Fruit fly (Drosophila melanogaster) whole organism, embryonic: Measurements from ENCODE around the gene CG15023.
A peak's percentile ranks its signal among the peaks of the same experiment; 100 is the strongest.

ENCODE experiments used
- Adf1 ChIP-seq: fragments of 200-800 bp; sonication (Bioruptor generic); IDR thresholded peaks from 2 replicates; pipeline ENCODE4 v1.3.6; 2022; ENCODE audit warnings: missing biosample characterization, missing genetic modification characterization
- CG12769 ChIP-seq: fragments of 200-800 bp; sonication (Bioruptor generic); optimal IDR thresholded peaks from 2 replicates; lab custom pipeline; 2019; ENCODE audit warnings: missing biosample characterization, mild to moderate bottlenecking, missing genetic modification characterization, moderate library complexity
- CG14965 ChIP-seq: fragments of 200-800 bp; sonication (Bioruptor generic); optimal IDR thresholded peaks from 2 replicates; lab custom pipeline; 2016; ENCODE audit warnings: missing biosample characterization, missing genetic modification characterization, borderline replicate concordance
- CG1792 ChIP-seq: fragments of 200-800 bp; sonication (Bioruptor generic); optimal IDR thresholded peaks from 2 replicates; lab custom pipeline; 2016; ENCODE audit warnings: missing biosample characterization, missing genetic modification characterization
- CG2199 ChIP-seq: fragments of 200-800 bp; sonication (Bioruptor generic); IDR thresholded peaks from 3 replicates; pipeline ENCODE4 v1.3.6; 2022; ENCODE audit warnings: missing biosample characterization, missing genetic modification characterization
- CG3065 ChIP-seq: fragments of 200-800 bp; sonication (Bioruptor generic); optimal IDR thresholded peaks from 2 replicates; lab custom pipeline; 2016; ENCODE audit warnings: missing biosample characterization, missing genetic modification characterization
- CG32532 ChIP-seq: fragments of 200-800 bp; sonication (Bioruptor generic); IDR thresholded peaks from 2 replicates; pipeline ENCODE4 v1.3.6; 2022; ENCODE audit warnings: missing biosample characterization, missing genetic modification characterization
- CG4730 ChIP-seq: fragments of 200-800 bp; sonication (Bioruptor generic); IDR thresholded peaks from 2 replicates; pipeline ENCODE4 v1.3.6; 2022; ENCODE audit warnings: missing biosample characterization, missing genetic modification characterization
- CG4820 ChIP-seq: fragments of 200-800 bp; sonication (Bioruptor generic); optimal IDR thresholded peaks from 3 replicates; lab custom pipeline; 2016; ENCODE audit warnings: missing biosample characterization, missing genetic modification characterization
- CG6175 ChIP-seq: fragments of 200-800 bp; sonication (Bioruptor generic); IDR thresholded peaks from 3 replicates; pipeline ENCODE4 v1.3.6; 2022; ENCODE audit warnings: missing biosample characterization, missing genetic modification characterization
- CG7786 ChIP-seq: fragments of 200-800 bp; sonication (Bioruptor generic); optimal IDR thresholded peaks from 2 replicates; lab custom pipeline; 2016; ENCODE audit warnings: missing biosample characterization, missing genetic modification characterization
- CG7928 ChIP-seq: fragments of 200-800 bp; sonication (Bioruptor generic); optimal IDR thresholded peaks from 2 replicates; lab custom pipeline; 2017; ENCODE audit warnings: missing biosample characterization, mild to moderate bottlenecking, missing genetic modification characterization
- CG7987 ChIP-seq: fragments of 200-800 bp; sonication (Bioruptor generic); optimal IDR thresholded peaks from 2 replicates; lab custom pipeline; 2018; ENCODE audit warnings: missing biosample characterization, mild to moderate bottlenecking, missing genetic modification characterization, moderate library complexity
- CG8089 ChIP-seq: fragments of 200-800 bp; sonication (Bioruptor generic); optimal IDR thresholded peaks from 3 replicates; lab custom pipeline; 2016; ENCODE audit warnings: missing biosample characterization, missing genetic modification characterization
- CG9215 ChIP-seq: fragments of 200-800 bp; sonication (Bioruptor generic); IDR thresholded peaks from 2 replicates; pipeline ENCODE4 v1.3.6; 2022; ENCODE audit warnings: missing biosample characterization, missing genetic modification characterization
- CG9817 ChIP-seq: fragments of 200-800 bp; sonication (Bioruptor generic); optimal IDR thresholded peaks from 2 replicates; lab custom pipeline; 2018; ENCODE audit warnings: missing biosample characterization, mild to moderate bottlenecking, missing genetic modification characterization, moderate library complexity
- CrebB ChIP-seq: fragments of 200-800 bp; sonication (Bioruptor generic); optimal IDR thresholded peaks from 3 replicates; lab custom pipeline; 2018; ENCODE audit warnings: missing biosample characterization, mild to moderate bottlenecking, missing genetic modification characterization
- Dbx ChIP-seq: fragments of 200-800 bp; sonication (Bioruptor generic); IDR thresholded peaks from 3 replicates; pipeline ENCODE4 v1.3.6; 2022; ENCODE audit warnings: missing biosample characterization, missing genetic modification characterization
- Doc3 ChIP-seq: fragments of 200-800 bp; sonication (Bioruptor generic); IDR thresholded peaks from 3 replicates; pipeline ENCODE4 v1.3.6; 2022; ENCODE audit warnings: missing biosample characterization, missing genetic modification characterization; ENCODE audit not compliant: partially characterized antibody
- Gsc ChIP-seq: fragments of 200-800 bp; sonication (Bioruptor generic); IDR thresholded peaks from 2 replicates; pipeline ENCODE4 v1.3.6; 2022; ENCODE audit warnings: missing biosample characterization, missing genetic modification characterization
- Hr51 ChIP-seq, 2 experiments: fragments of 200-800 bp; sonication (Bioruptor generic); optimal IDR thresholded peaks; 2 replicates in 1 of 2; 3 replicates in 1 of 2; lab custom pipeline; 2016 to 2018; ENCODE audit warnings: missing biosample characterization in 2 of 2, missing genetic modification characterization in 2 of 2, mild to moderate bottlenecking in 1 of 2, moderate library complexity in 1 of 2
- MBD-R2 ChIP-seq: fragments of 200-800 bp; sonication (Bioruptor generic); IDR thresholded peaks from 2 replicates; pipeline ENCODE4 v1.3.6; 2022; ENCODE audit warnings: missing biosample characterization, missing genetic modification characterization
- NFAT ChIP-seq: fragments of 200-800 bp; sonication (Bioruptor generic); IDR thresholded peaks from 2 replicates; pipeline ENCODE4 v1.3.6; 2022; ENCODE audit warnings: missing biosample characterization, missing genetic modification characterization
- Nf-YC ChIP-seq: fragments of 200-800 bp; optimal IDR thresholded peaks from 3 replicates; lab custom pipeline; 2019; ENCODE audit warnings: missing biosample characterization, mild to moderate bottlenecking, missing genetic modification characterization, moderate library complexity
- Opbp ChIP-seq: fragments of 200-800 bp; sonication (Bioruptor generic); IDR thresholded peaks from 3 replicates; pipeline ENCODE4 v1.3.6; 2022; ENCODE audit warnings: missing biosample characterization, missing genetic modification characterization; ENCODE audit not compliant: partially characterized antibody
- Scr ChIP-seq: fragments of 200-800 bp; sonication (Bioruptor generic); IDR thresholded peaks from 2 replicates; pipeline ENCODE4 v1.3.6; 2022; ENCODE audit warnings: missing biosample characterization, missing genetic modification characterization; ENCODE audit not compliant: partially characterized antibody
- Side ChIP-seq: fragments of 200-800 bp; sonication (Bioruptor generic); optimal IDR thresholded peaks from 2 replicates; lab custom pipeline; 2016; ENCODE audit warnings: missing biosample characterization, missing genetic modification characterization
- Xbp1 ChIP-seq: fragments of 200-800 bp; sonication (Bioruptor generic); optimal IDR thresholded peaks from 3 replicates; lab custom pipeline; 2016; ENCODE audit warnings: missing biosample characterization, mild to moderate bottlenecking, missing genetic modification characterization
- abd-A ChIP-seq: fragments of 200-800 bp; sonication (Bioruptor generic); optimal IDR thresholded peaks from 3 replicates; lab custom pipeline; 2019; ENCODE audit warnings: missing biosample characterization, mild to moderate bottlenecking, missing genetic modification characterization, moderate library complexity
- az2 ChIP-seq: fragments of 200-800 bp; sonication (Bioruptor generic); optimal IDR thresholded peaks from 3 replicates; lab custom pipeline; 2016; ENCODE audit warnings: missing biosample characterization, missing genetic modification characterization
- bcd ChIP-seq: fragments of 200-800 bp; sonication (Bioruptor generic); optimal IDR thresholded peaks from 2 replicates; lab custom pipeline; 2017; ENCODE audit warnings: missing biosample characterization, mild to moderate bottlenecking, missing genetic modification characterization
- chinmo ChIP-seq: fragments of 200-800 bp; sonication (Bioruptor generic); IDR thresholded peaks from 4 replicates; pipeline ENCODE4 v1.3.6; 2022; ENCODE audit warnings: missing biosample characterization, missing genetic modification characterization; ENCODE audit not compliant: partially characterized antibody
- crol ChIP-seq: fragments of 200-800 bp; sonication (Bioruptor generic); IDR thresholded peaks from 2 replicates; pipeline ENCODE4 v1.3.6; 2022; ENCODE audit warnings: missing biosample characterization, missing genetic modification characterization
- crp ChIP-seq, 2 experiments: fragments of 200-800 bp; sonication (Bioruptor generic); optimal IDR thresholded peaks; 2 replicates in 1 of 2; 3 replicates in 1 of 2; lab custom pipeline; 2017; ENCODE audit warnings: missing biosample characterization in 2 of 2, missing genetic modification characterization in 2 of 2, mild to moderate bottlenecking in 1 of 2, moderate library complexity in 1 of 2
- fd64A ChIP-seq: fragments of 200-800 bp; sonication (Bioruptor generic); optimal IDR thresholded peaks from 3 replicates; lab custom pipeline; 2018; ENCODE audit warnings: missing biosample characterization, mild to moderate bottlenecking, missing genetic modification characterization
- gfzf ChIP-seq: fragments of 200-800 bp; sonication (Bioruptor generic); optimal IDR thresholded peaks from 2 replicates; lab custom pipeline; 2016; ENCODE audit warnings: missing biosample characterization, mild to moderate bottlenecking, missing genetic modification characterization, moderate library complexity
- knrl ChIP-seq: fragments of 200-800 bp; sonication (Bioruptor generic); IDR thresholded peaks from 3 replicates; pipeline ENCODE4 v1.3.6; 2022; ENCODE audit warnings: missing biosample characterization, missing genetic modification characterization; ENCODE audit not compliant: partially characterized antibody
- mirr ChIP-seq: fragments of 200-800 bp; sonication (Bioruptor generic); optimal IDR thresholded peaks from 3 replicates; lab custom pipeline; 2018; ENCODE audit warnings: missing biosample characterization, mild to moderate bottlenecking, missing genetic modification characterization
- pan ChIP-seq, 4 experiments: fragments of >200 bp in 3 of 4; fragments of 200-800 bp in 1 of 4; sonication (Bioruptor generic) in 1 of 4; optimal IDR thresholded peaks in 3 of 4; IDR thresholded peaks in 1 of 4; 2 replicates each; pipeline versions ENCODE4 v1.3.6 to Lab custom; 2017 to 2022; ENCODE audit warnings: missing biosample characterization in 2 of 4, missing genetic modification characterization in 2 of 4, mixed read lengths in 1 of 4
- sc ChIP-seq, 3 experiments: fragments of >200 bp in 2 of 3; fragments of 200-800 bp in 1 of 3; sonication (Bioruptor generic) in 1 of 3; optimal IDR thresholded peaks; 2 replicates in 2 of 3; 3 replicates in 1 of 3; lab custom pipeline; 2017; ENCODE audit warnings: mild to moderate bottlenecking in 1 of 3, missing biosample characterization in 1 of 3, missing genetic modification characterization in 1 of 3, missing genetic modification reagents in 1 of 3
- sens ChIP-seq: fragments of 200-800 bp; sonication (Bioruptor generic); peaks from one replicate; lab custom pipeline; 2016; ENCODE audit warnings: missing biosample characterization, missing genetic modification characterization
- sqz ChIP-seq: fragments of 200-800 bp; sonication (Bioruptor generic); optimal IDR thresholded peaks from 3 replicates; lab custom pipeline; 2018; ENCODE audit warnings: missing biosample characterization, mild to moderate bottlenecking, missing genetic modification characterization
- stwl ChIP-seq: fragments of 200-800 bp; sonication (Bioruptor generic); optimal IDR thresholded peaks from 3 replicates; lab custom pipeline; 2018; ENCODE audit warnings: missing biosample characterization, mild to moderate bottlenecking, missing genetic modification characterization, moderate library complexity
- unpg ChIP-seq: fragments of 200-800 bp; sonication (Bioruptor generic); optimal IDR thresholded peaks from 3 replicates; lab custom pipeline; 2018; ENCODE audit warnings: missing biosample characterization, mild to moderate bottlenecking, missing genetic modification characterization, moderate library complexity
- zen2 ChIP-seq: fragments of 200-800 bp; sonication (Bioruptor generic); IDR thresholded peaks from 3 replicates; pipeline ENCODE4 v1.3.6; 2022; ENCODE audit warnings: missing biosample characterization, missing genetic modification characterization; ENCODE audit not compliant: partially characterized antibody
- zf30C ChIP-seq: fragments of 200-800 bp; sonication (Bioruptor generic); optimal IDR thresholded peaks from 3 replicates; lab custom pipeline; 2018; ENCODE audit warnings: missing biosample characterization, mild to moderate bottlenecking, missing genetic modification characterization
- zfh1 ChIP-seq: fragments of 200-800 bp; sonication (Bioruptor generic); IDR thresholded peaks from 3 replicates; pipeline ENCODE4 v1.3.6; 2022; ENCODE audit warnings: missing biosample characterization, missing genetic modification characterization
- zfh2 ChIP-seq: fragments of 200-800 bp; sonication (Bioruptor generic); optimal IDR thresholded peaks from 2 replicates; lab custom pipeline; 2016; ENCODE audit warnings: missing biosample characterization, missing genetic modification characterization

Gene CG15023

dm6 chr3L:4413800-4414446 is 47.4 kb downstream of the CG15023 start (continued):
- TF ChIP-seq CG3065 (GFP tag; lab: Kevin White, UChicago) (no peak), Scr (no peak), zen2 (GFP tag; lab: Robert Waterston, UW) (no peak), CG12769 (tag; lab: Kevin White, UChicago) (peak; percentile 88), Xbp1 (GFP tag; lab: Kevin White, UChicago) (peak; percentile 35), Dbx (GFP tag; lab: Robert Waterston, UW) (peak; percentile 51; the same call in 1 of the 3 replicates), sens (GFP tag; lab: Kevin White, UChicago) (peak; percentile 83), Opbp (GFP tag; lab: Robert Waterston, UW) (no peak), zfh1 (GFP tag; lab: Robert Waterston, UW) (0 out of 3 replicates have a peak, but pooled peaks have one; percentile 11), unpg (no peak), knrl (GFP tag; lab: Robert Waterston, UW) (no peak), zfh2 (GFP tag; lab: Kevin White, UChicago) (no peak), CG7987 (GFP tag; lab: Kevin White, UChicago) (peak; percentile 99), Gsc (GFP tag; lab: Robert Waterston, UW) (no peak), CG32532 (GFP tag; lab: Robert Waterston, UW) (peak; percentile 50), MBD-R2 (peak; percentile 16; the same call in 1 of the 2 replicates), CG7786 (GFP tag; lab: Kevin White, UChicago) (no peak), CG8089 (no peak), chinmo (peak; percentile 98), sqz (peak; percentile 35), mirr (peak; percentile 89), crol (peak; percentile 98), CG9817 (tag; lab: Kevin White, UChicago) (peak; percentile 32), CG14965 (GFP tag; lab: Kevin White, UChicago) (no peak), Nf-YC (tag; lab: Kevin White, UChicago) (peak; percentile 30), CG6175 (0 out of 3 replicates have a peak, but pooled peaks have one; percentile 46), Adf1 (GFP tag; lab: Robert Waterston, UW) (peak; percentile 69), CG7928 (GFP tag; lab: Kevin White, UChicago) (no peak), bcd (GFP tag; lab: Kevin White, UChicago) (no peak), fd64A (GFP tag; lab: Kevin White, UChicago) (no peak), stwl (tag; lab: Kevin White, UChicago) (no peak), CG1792 (GFP tag; lab: Kevin White, UChicago) (no peak), Hr51 (GFP tag; optimal IDR thresholded peaks at IDR 0.05; lab: Kevin White, UChicago) (no peak), az2 (GFP tag; lab: Kevin White, UChicago) (no peak), CG4730 (GFP tag; lab: Robert Waterston, UW) (no peak), Doc3 (GFP tag; lab: Robert Waterston, UW) (no peak), CG2199 (0 out of 3 replicates have a peak, but pooled peaks have one; percentile 29), CrebB (tag; lab: Kevin White, UChicago) (peak; percentile 46), sc (optimal IDR thresholded peaks at IDR 0.05; lab: Kevin White, UChicago) (no peak), sc (GFP tag; optimal IDR thresholded peaks at IDR 0.05; lab: Kevin White, UChicago) (no peak), zf30C (GFP tag; lab: Kevin White, UChicago) (peak; percentile 8), NFAT (peak; percentile 82), abd-A (peak; percentile 63), Side (GFP tag; lab: Kevin White, UChicago) (no peak), pan (optimal IDR thresholded peaks at IDR 0.05; lab: Kevin White, UChicago) (no peak), pan (GFP tag; optimal IDR thresholded peaks at IDR 0.05 in 1 of 2, IDR thresholded peaks at IDR 0.05 in 1 of 2) (no peak), CG4820 (no peak), gfzf (no peak), crp (GFP tag; optimal IDR thresholded peaks at IDR 0.05; lab: Kevin White, UChicago) (peak in 1 of 2 experiments; percentile 77), CG9215 (GFP tag; lab: Robert Waterston, UW) (peak; percentile 19; the same call in 1 of the 2 replicates)
